Worm (Caenorhabditis elegans) whole organism, L3 larva: Measurements from ENCODE around the gene nhr-63.
"Not testable (repeated sequence)": the region's sequence is repeated elsewhere in the genome, so short reads cannot be mapped to it uniquely, and the experiment has no call there.

Experiments
- R02D3.7 ChIP-seq: fragments of 150-350 bp; optimal IDR thresholded peaks from 2 replicates; lab custom pipeline; 2014; ENCODE audit warnings: missing biosample characterization, missing genetic modification characterization
- aly-2 ChIP-seq: fragments of 150-350 bp; optimal IDR thresholded peaks from 2 replicates; lab custom pipeline; 2014; ENCODE audit warnings: missing biosample characterization, missing genetic modification characterization
- ama-1 ChIP-seq: fragments of 150-350 bp; optimal IDR thresholded peaks from 2 replicates; lab custom pipeline; 2018
- ceh-16 ChIP-seq: sonication (generic microtip); optimal IDR thresholded peaks from 2 replicates; lab custom pipeline; 2017; ENCODE audit warnings: missing biosample characterization, missing genetic modification characterization
- ceh-9 ChIP-seq: sonication (generic microtip); optimal IDR thresholded peaks from 2 replicates; lab custom pipeline; 2018; ENCODE audit warnings: missing biosample characterization, missing genetic modification characterization
- egl-27 ChIP-seq: sonication (generic microtip); optimal IDR thresholded peaks from 4 replicates; lab custom pipeline; 2017; ENCODE audit warnings: missing biosample characterization, missing genetic modification reagents, missing genetic modification characterization
- elt-1 ChIP-seq: fragments of 150-350 bp; optimal IDR thresholded peaks from 2 replicates; lab custom pipeline; 2014; ENCODE audit warnings: missing biosample characterization, missing genetic modification characterization
- elt-2 ChIP-seq: sonication (generic microtip); optimal IDR thresholded peaks from 2 replicates; lab custom pipeline; 2016; ENCODE audit warnings: missing genetic modification reagents, mild to moderate bottlenecking, missing genetic modification characterization, missing compliant biosample characterization
- elt-3 ChIP-seq, 3 experiments: fragments of 150-350 bp in 1 of 3; sonication (generic microtip) in 2 of 3; optimal IDR thresholded peaks; 2 replicates in 2 of 3; 4 replicates in 1 of 3; lab custom pipeline; 2014 to 2017; ENCODE audit warnings: missing biosample characterization in 3 of 3, missing genetic modification characterization in 3 of 3
- fkh-10 ChIP-seq: sonication (generic microtip); optimal IDR thresholded peaks from 2 replicates; lab custom pipeline; 2017; ENCODE audit warnings: missing biosample characterization, missing genetic modification reagents, missing genetic modification characterization
- fos-1 ChIP-seq: fragments of 150-350 bp; optimal IDR thresholded peaks from 2 replicates; lab custom pipeline; 2014; ENCODE audit warnings: missing biosample characterization, missing genetic modification characterization
- hmg-11 ChIP-seq: sonication (generic microtip); optimal IDR thresholded peaks from 2 replicates; lab custom pipeline; 2016; ENCODE audit warnings: missing genetic modification characterization, missing compliant biosample characterization
- jun-1 ChIP-seq: fragments of 150-350 bp; optimal IDR thresholded peaks from 2 replicates; lab custom pipeline; 2014; ENCODE audit warnings: missing biosample characterization, missing genetic modification reagents, missing genetic modification characterization
- lin-15B ChIP-seq: fragments of 150-350 bp; optimal IDR thresholded peaks from 2 replicates; lab custom pipeline; 2014; ENCODE audit warnings: missing biosample characterization, missing genetic modification characterization
- lin-39 ChIP-seq: fragments of 150-350 bp; optimal IDR thresholded peaks from 2 replicates; lab custom pipeline; 2018; ENCODE audit warnings: missing biosample characterization, missing genetic modification reagents, missing genetic modification characterization
- lsy-12 ChIP-seq: sonication (generic microtip); optimal IDR thresholded peaks from 2 replicates; lab custom pipeline; 2016; ENCODE audit warnings: mild to moderate bottlenecking, missing genetic modification characterization, missing compliant biosample characterization
- mdl-1 ChIP-seq: fragments of 150-350 bp; optimal IDR thresholded peaks from 2 replicates; lab custom pipeline; 2014; ENCODE audit warnings: missing biosample characterization, missing genetic modification characterization
- nfya-1 ChIP-seq: sonication (generic microtip); optimal IDR thresholded peaks from 2 replicates; lab custom pipeline; 2017; ENCODE audit warnings: missing genetic modification characterization, mild to moderate bottlenecking, missing compliant biosample characterization, antibody characterized with exemption, moderate library complexity; ENCODE audit not compliant: insufficient read depth
- nhr-11 ChIP-seq: fragments of 150-350 bp; optimal IDR thresholded peaks from 2 replicates; lab custom pipeline; 2014; ENCODE audit warnings: missing biosample characterization, missing genetic modification characterization
- nhr-12 ChIP-seq: fragments of 150-350 bp; optimal IDR thresholded peaks from 2 replicates; lab custom pipeline; 2014; ENCODE audit warnings: missing biosample characterization, missing genetic modification characterization
- nhr-23 ChIP-seq: fragments of 150-350 bp; optimal IDR thresholded peaks from 2 replicates; lab custom pipeline; 2014; ENCODE audit warnings: missing biosample characterization, missing genetic modification reagents, missing genetic modification characterization
- nhr-237 ChIP-seq: fragments of 150-350 bp; optimal IDR thresholded peaks from 2 replicates; lab custom pipeline; 2014; ENCODE audit warnings: missing biosample characterization, missing genetic modification characterization
- nhr-25 ChIP-seq: sonication (generic microtip); optimal IDR thresholded peaks from 2 replicates; lab custom pipeline; 2017; ENCODE audit warnings: missing biosample characterization, missing genetic modification characterization
- nhr-28 ChIP-seq: fragments of 150-350 bp; optimal IDR thresholded peaks from 2 replicates; lab custom pipeline; 2014; ENCODE audit warnings: missing biosample characterization, missing genetic modification characterization
- nhr-43 ChIP-seq: sonication (generic microtip); optimal IDR thresholded peaks from 2 replicates; lab custom pipeline; 2016; ENCODE audit warnings: mild to moderate bottlenecking, missing genetic modification characterization, missing compliant biosample characterization; ENCODE audit not compliant: poor library complexity, severe bottlenecking
- nhr-76 ChIP-seq: fragments of 150-350 bp; sonication (generic microtip); optimal IDR thresholded peaks from 5 replicates; lab custom pipeline; 2014; ENCODE audit warnings: missing biosample characterization, missing genetic modification characterization
- pha-4 ChIP-seq: fragments of 150-350 bp; optimal IDR thresholded peaks from 2 replicates; lab custom pipeline; 2014; ENCODE audit warnings: missing biosample characterization, missing genetic modification reagents, missing genetic modification characterization
- pqm-1 ChIP-seq: fragments of 150-350 bp; optimal IDR thresholded peaks from 2 replicates; lab custom pipeline; 2017; ENCODE audit warnings: missing biosample characterization, missing genetic modification characterization, inconsistent platforms
- sea-2 ChIP-seq: fragments of 150-350 bp; sonication (generic microtip); optimal IDR thresholded peaks from 4 replicates; lab custom pipeline; 2014; ENCODE audit warnings: missing biosample characterization, missing genetic modification reagents, missing genetic modification characterization
- skn-1 ChIP-seq: fragments of 150-350 bp; optimal IDR thresholded peaks from 2 replicates; lab custom pipeline; 2014; ENCODE audit warnings: missing biosample characterization, missing genetic modification characterization
- snpc-4 ChIP-seq: fragments of 150-350 bp; optimal IDR thresholded peaks from 2 replicates; lab custom pipeline; 2014; ENCODE audit warnings: missing biosample characterization, missing genetic modification characterization
- tbx-2 ChIP-seq: sonication (generic microtip); optimal IDR thresholded peaks from 2 replicates; lab custom pipeline; 2016; ENCODE audit warnings: mild to moderate bottlenecking, missing genetic modification characterization, missing compliant biosample characterization
- unc-62 ChIP-seq: fragments of 150-350 bp; sonication (generic microtip); optimal IDR thresholded peaks from 4 replicates; lab custom pipeline; 2014; ENCODE audit warnings: missing biosample characterization, missing genetic modification reagents, missing genetic modification characterization
- ztf-11 ChIP-seq: fragments of 150-350 bp; optimal IDR thresholded peaks from 2 replicates; lab custom pipeline; 2014; ENCODE audit warnings: missing biosample characterization, missing genetic modification characterization

nhr-63 gene

ce11 chrV:15991850-15992249 lies 10.5 kb upstream of the nhr-63 start, which contains the start of gene C06C6.7:
C06C6.7 (plus strand) TSS chrV:15992150.
- TF ChIP-seq elt-1; nhr-28; nhr-12 (tag; lab: Kevin White, UChicago): not testable (repeated sequence)

ce11 chrV:15996655-15997186 lies 5.7 kb upstream of the nhr-63 start, which contains the start of the genes C06C6.9 and C06C6.8:
C06C6.9 (minus strand) TSS chrV:15996755.
C06C6.8 (plus strand) TSS chrV:15997136.
- TF ChIP-seq nhr-43: no peak
- TF ChIP-seq hmg-11 (tag; lab: Kevin White, UChicago): no peak
- TF ChIP-seq nhr-25 (tag; lab: Kevin White, UChicago): no peak
- no peak for TF ChIP-seq lsy-12
- no peak for TF ChIP-seq ama-1 (lab: Kevin White, UChicago)
- TF ChIP-seq tbx-2 (tag; lab: Kevin White, UChicago): no peak
- no peak for TF ChIP-seq jun-1 (tag; lab: Kevin White, UChicago)
- no peak for TF ChIP-seq fkh-10 (GFP tag; lab: Kevin White, UChicago)
- no peak for TF ChIP-seq unc-62 (GFP tag; lab: Kevin White, UChicago)
- TF ChIP-seq elt-1: no peak
- no peak for TF ChIP-seq skn-1
- TF ChIP-seq nfya-1: no peak
- TF ChIP-seq lin-39: no peak
- TF ChIP-seq pqm-1 (tag; lab: Kevin White, UChicago): no peak
- TF ChIP-seq lin-15B (tag; lab: Kevin White, UChicago): no peak
- TF ChIP-seq egl-27 (tag; lab: Kevin White, UChicago): no peak
- no peak for TF ChIP-seq ceh-9 (tag; lab: Kevin White, UChicago)
- TF ChIP-seq nhr-11 (tag; lab: Kevin White, UChicago): no peak
- no peak for TF ChIP-seq elt-3 (tag; optimal IDR thresholded peaks at IDR 0.05; lab: Kevin White, UChicago)

ce11 chrV:16000433-16000832 lies 2.0 kb upstream of the nhr-63 start, which contains the start of gene nhr-50:
nhr-50 (minus strand) TSS chrV:16000631.
- TF ChIP-seq elt-3 (tag; optimal IDR thresholded peaks at IDR 0.05; lab: Kevin White, UChicago) (no peak), elt-2 (tag; lab: Kevin White, UChicago) (peak; percentile 80), mdl-1 (tag; lab: Kevin White, UChicago) (peak; percentile 13), snpc-4 (no peak), ztf-11 (tag; lab: Kevin White, UChicago) (no peak), nhr-23 (tag; lab: Kevin White, UChicago) (peak; percentile 55), skn-1 (peak; percentile 13), lin-39 (no peak), pqm-1 (tag; lab: Kevin White, UChicago) (peak; percentile 84), jun-1 (tag; lab: Kevin White, UChicago) (peak; percentile 92), pha-4 (tag; lab: Kevin White, UChicago) (peak; percentile 93), fos-1 (peak; percentile 69), egl-27 (tag; lab: Kevin White, UChicago) (no peak), nhr-25 (tag; lab: Kevin White, UChicago) (peak; percentile 12)

- TF ChIP-seq lin-39: no peak
- TF ChIP-seq pha-4 (tag; lab: Kevin White, UChicago): no peak
Measured at ce11 chrV:16007505-16007904, 5.1 kb downstream of the nhr-63 start, which contains the start of gene str-231. str-231 (minus strand) TSS chrV:16007605.

- TF ChIP-seq aly-2 (no peak), unc-62 (GFP tag; lab: Kevin White, UChicago) (no peak), sea-2 (GFP tag; lab: Kevin White, UChicago) (no peak), nfya-1 (no peak), ceh-16 (tag; lab: Kevin White, UChicago) (no peak), R02D3.7 (tag; lab: Kevin White, UChicago) (no peak), nhr-25 (tag; lab: Kevin White, UChicago) (no peak), nhr-43 (no peak)
Measured at ce11 chrV:16009564-16009963, 7.2 kb downstream of the nhr-63 start, which contains the start of gene str-233. str-233 (minus strand) TSS chrV:16009664.

ce11 chrV:16015652-16016051 lies 13.3 kb downstream of the nhr-63 start, which contains the start of gene str-232:
str-232 (minus strand) TSS chrV:16015752.
- TF ChIP-seq lin-39 (no peak), nhr-237 (tag; lab: Kevin White, UChicago) (no peak), aly-2 (no peak), nhr-76 (tag; lab: Kevin White, UChicago) (no peak), ztf-11 (tag; lab: Kevin White, UChicago) (no peak)
